Fruit fly (Drosophila melanogaster): ENCODE results near the gene p115.
A peak's percentile ranks its signal among the peaks of the same experiment; 100 is the strongest.

- TF ChIP-seq Dfd (GFP tag; optimal IDR thresholded peaks at IDR 0.05) (no peak), h (GFP tag; optimal IDR thresholded peaks at IDR 0.05) (peak; percentile 86), Vsx2 (GFP tag; optimal IDR thresholded peaks at IDR 0.05; ENCODE audit: partially characterized antibody) (no peak), OdsH (GFP tag; optimal IDR thresholded peaks at IDR 0.05) (peak; percentile 70), Dif (GFP tag; optimal IDR thresholded peaks at IDR 0.05; ENCODE audit: partially characterized antibody) (no peak), pan (optimal IDR thresholded peaks at IDR 0.05) (no peak), lola (GFP tag; optimal IDR thresholded peaks at IDR 0.05) (no peak), psq (GFP tag; optimal IDR thresholded peaks at IDR 0.05) (peak; percentile 70), usp (GFP tag; optimal IDR thresholded peaks at IDR 0.05) (no peak)
Measured at dm6 chrX:7920081-7920688, 26.4 kb downstream of the p115 start, which contains the start of the genes hdm and Ykt6.
